Worm (Caenorhabditis elegans) whole organism, early embryonic: ENCODE measurements around the gene C33F10.12.

Experiments
- F13C5.2 ChIP-seq: sonication (generic microtip); optimal IDR thresholded peaks from 2 replicates; lab custom pipeline; 2017; ENCODE audit warnings: mild to moderate bottlenecking, missing genetic modification characterization, inconsistent platforms, missing compliant biosample characterization
- ama-1 ChIP-seq: fragments of 150-350 bp; optimal IDR thresholded peaks from 2 replicates; lab custom pipeline; 2014
- ceh-13 ChIP-seq: fragments of 200-800 bp; sonication (Bioruptor generic); optimal IDR thresholded peaks from 2 replicates; lab custom pipeline; 2018; ENCODE audit warnings: mild to moderate bottlenecking, missing genetic modification characterization, missing compliant biosample characterization
- ets-7 ChIP-seq: sonication (generic microtip); optimal IDR thresholded peaks from 2 replicates; lab custom pipeline; 2016; ENCODE audit warnings: missing genotype, missing genetic modification characterization, missing compliant biosample characterization
- flt-1 ChIP-seq: fragments of 200-800 bp; sonication (Bioruptor generic); IDR thresholded peaks from 2 replicates; pipeline ENCODE4 v1.3.6; 2022; ENCODE audit warnings: missing genetic modification characterization, missing compliant biosample characterization
- tbx-37 ChIP-seq: fragments of 200-800 bp; sonication (Bioruptor generic); conservative IDR thresholded peaks from 2 replicates; pipeline ENCODE4 v1.3.6; 2022; ENCODE audit warnings: missing genetic modification reagents, missing genetic modification characterization, missing compliant biosample characterization

- TF ChIP-seq ama-1 (lab: Kevin White, UChicago) (no peak), ets-7 (tag; lab: Kevin White, UChicago) (no peak), F13C5.2 (tag; lab: Kevin White, UChicago) (no peak), ceh-13 (GFP tag; lab: Kevin White, UChicago) (no peak), tbx-37 (GFP tag; lab: Robert Waterston, UW) (no peak), flt-1 (GFP tag; lab: Robert Waterston, UW) (no peak)
These were observed 47.7 kb downstream of the C33F10.12 start, which contains the start of gene F26G1.15 for ce11 chrII:4789835-4790343.
